Worm (Caenorhabditis elegans): ENCODE measurements around the gene C09G5.13.

DNA sequence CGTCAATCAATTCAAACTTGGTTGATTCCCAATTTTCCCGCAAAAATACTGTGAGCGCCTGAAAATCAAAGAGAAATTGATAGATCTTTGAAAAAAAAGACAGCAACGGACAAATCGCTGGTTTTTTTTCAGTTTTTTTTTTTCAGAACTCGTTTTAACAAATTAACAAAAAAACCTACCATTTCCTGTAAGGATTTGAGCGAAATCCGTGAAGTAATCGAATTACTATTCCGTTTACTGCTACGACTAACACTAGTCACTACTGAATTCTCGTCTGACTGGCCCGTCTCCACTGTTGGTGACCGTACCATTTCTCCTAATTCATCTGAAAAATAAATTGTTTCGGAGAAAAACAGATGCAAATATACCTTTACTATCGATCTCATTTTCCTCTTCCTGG, 42.2 kb downstream of the C09G5.13 start:
- no peak for TF ChIP-seq elt-3 (tag; optimal IDR thresholded peaks at IDR 0.05)
- no peak for TF ChIP-seq blmp-1 (tag; optimal IDR thresholded peaks at IDR 0.05)
- no peak for TF ChIP-seq ces-1 (GFP tag; optimal IDR thresholded peaks at IDR 0.05)
- no peak for TF ChIP-seq mls-2 (tag; optimal IDR thresholded peaks at IDR 0.05)
- TF ChIP-seq sptf-1 (tag; optimal IDR thresholded peaks at IDR 0.05), result no peak
- TF ChIP-seq ztf-11 (tag; optimal IDR thresholded peaks at IDR 0.05), result no peak

Measured in whole organism, mixed stage, embryonic.